Worm (Caenorhabditis elegans) whole organism, L1 larva: Measurements from ENCODE around the gene T05G5.5.
A peak's percentile ranks its signal among the peaks of the same experiment; 100 is the strongest.

Experiments
- F16B12.6 ChIP-seq: fragments of 150-350 bp; optimal IDR thresholded peaks from 2 replicates; lab custom pipeline; 2014; ENCODE audit warnings: missing biosample characterization, missing genetic modification characterization
- Y116A8C.19 ChIP-seq: sonication (generic microtip); optimal IDR thresholded peaks from 2 replicates; lab custom pipeline; 2016; ENCODE audit warnings: missing compliant biosample characterization, missing genetic modification characterization, borderline replicate concordance
- aha-1 ChIP-seq: fragments of 150-350 bp; optimal IDR thresholded peaks from 2 replicates; lab custom pipeline; 2014; ENCODE audit warnings: missing biosample characterization, missing genetic modification characterization
- blmp-1 ChIP-seq: fragments of 150-350 bp; optimal IDR thresholded peaks from 2 replicates; lab custom pipeline; 2014; ENCODE audit warnings: missing biosample characterization, missing genetic modification characterization
- ceh-63 ChIP-seq: fragments of 200-800 bp; sonication (Bioruptor generic); optimal IDR thresholded peaks from 2 replicates; lab custom pipeline; 2018; ENCODE audit warnings: mild to moderate bottlenecking, missing genetic modification characterization, missing compliant biosample characterization
- ceh-8 ChIP-seq: fragments of 200-800 bp; sonication (Bioruptor generic); optimal IDR thresholded peaks from 2 replicates; lab custom pipeline; 2018; ENCODE audit warnings: mild to moderate bottlenecking, missing genetic modification characterization, moderate library complexity, missing compliant biosample characterization
- ceh-82 ChIP-seq, 3 experiments: fragments of 150-350 bp in 1 of 3; sonication (generic microtip) in 2 of 3; optimal IDR thresholded peaks; 2 replicates each; lab custom pipeline; 2014 to 2017; ENCODE audit warnings: missing biosample characterization in 3 of 3, missing genetic modification characterization in 3 of 3
- ceh-88 ChIP-seq: fragments of 200-800 bp; sonication (Bioruptor generic); IDR thresholded peaks from 2 replicates; pipeline ENCODE4 v1.3.6; 2022; ENCODE audit warnings: missing genetic modification characterization, missing compliant biosample characterization
- ces-1 ChIP-seq: fragments of 150-350 bp; optimal IDR thresholded peaks from 2 replicates; lab custom pipeline; 2014; ENCODE audit warnings: missing biosample characterization, missing genetic modification reagents, missing genetic modification characterization
- dpl-1 ChIP-seq, 3 experiments: fragments of 150-350 bp in 2 of 3; sonication (generic microtip) in 1 of 3; optimal IDR thresholded peaks; 2 replicates each; lab custom pipeline; 2014 to 2017; ENCODE audit warnings: missing biosample characterization in 3 of 3, missing genetic modification characterization in 3 of 3, missing genetic modification reagents in 3 of 3
- dsc-1 ChIP-seq: sonication (generic microtip); optimal IDR thresholded peaks from 2 replicates; lab custom pipeline; 2016; ENCODE audit warnings: mild to moderate bottlenecking, missing genetic modification characterization, missing compliant biosample characterization
- efl-1 ChIP-seq, 4 experiments: fragments of 150-350 bp; optimal IDR thresholded peaks in 3 of 4; peaks in 1 of 4; 1 replicate in 1 of 4; 2 replicates in 3 of 4; lab custom pipeline; 2014; ENCODE audit warnings: missing biosample characterization in 2 of 4, missing genetic modification characterization in 2 of 4, missing genetic modification reagents in 2 of 4
- egl-27 ChIP-seq, 2 experiments: fragments of 150-350 bp in 1 of 2; sonication (generic microtip); optimal IDR thresholded peaks; 3 replicates each; lab custom pipeline; 2017 to 2018; ENCODE audit warnings: missing biosample characterization in 2 of 2, missing genetic modification characterization in 2 of 2, missing genetic modification reagents in 2 of 2
- elt-2 ChIP-seq: sonication (generic microtip); optimal IDR thresholded peaks from 2 replicates; lab custom pipeline; 2016; ENCODE audit warnings: missing genetic modification characterization, mild to moderate bottlenecking, inconsistent platforms, missing compliant biosample characterization, missing genetic modification reagents
- elt-3 ChIP-seq, 6 experiments: fragments of 150-350 bp in 1 of 6; sonication (generic microtip); optimal IDR thresholded peaks; 2 replicates each; lab custom pipeline; 2017 to 2018; ENCODE audit warnings: missing biosample characterization in 6 of 6, missing genetic modification characterization in 6 of 6, inconsistent platforms in 1 of 6
- ets-5 ChIP-seq: fragments of 200-800 bp; sonication (Bioruptor generic); IDR thresholded peaks from 2 replicates; pipeline ENCODE4 v1.3.6; 2022; ENCODE audit warnings: missing genetic modification characterization, missing compliant biosample characterization
- fkh-4 ChIP-seq: sonication (generic microtip); optimal IDR thresholded peaks from 2 replicates; lab custom pipeline; 2016; ENCODE audit warnings: missing compliant biosample characterization, missing genetic modification characterization, borderline replicate concordance
- fkh-8 ChIP-seq: sonication (generic microtip); optimal IDR thresholded peaks from 2 replicates; lab custom pipeline; 2016; ENCODE audit warnings: mild to moderate bottlenecking, missing genetic modification characterization, missing compliant biosample characterization
- fos-1 ChIP-seq: fragments of 150-350 bp; optimal IDR thresholded peaks from 2 replicates; lab custom pipeline; 2014; ENCODE audit warnings: missing biosample characterization, missing genetic modification characterization
- hlh-4 ChIP-seq: sonication (generic microtip); optimal IDR thresholded peaks from 2 replicates; lab custom pipeline; 2016; ENCODE audit warnings: mild to moderate bottlenecking, missing genetic modification characterization, missing compliant biosample characterization
- irx-1 ChIP-seq: sonication (generic microtip); optimal IDR thresholded peaks from 2 replicates; lab custom pipeline; 2016; ENCODE audit warnings: missing genetic modification characterization, missing compliant biosample characterization
- isw-1 ChIP-seq: fragments of 200-800 bp; sonication (Bioruptor generic); IDR thresholded peaks from 2 replicates; pipeline ENCODE4 v1.3.6; 2022; ENCODE audit warnings: missing genetic modification characterization, missing compliant biosample characterization
- lin-13 ChIP-seq: fragments of 150-350 bp; optimal IDR thresholded peaks from 2 replicates; lab custom pipeline; 2014; ENCODE audit warnings: missing biosample characterization, missing genetic modification reagents, missing genetic modification characterization
- lin-14 ChIP-seq: fragments of 200-800 bp; sonication (Bioruptor generic); optimal IDR thresholded peaks from 2 replicates; lab custom pipeline; 2018; ENCODE audit warnings: mild to moderate bottlenecking, missing genetic modification characterization, moderate library complexity, missing compliant biosample characterization
- lin-15B ChIP-seq: fragments of 150-350 bp; sonication (generic microtip); optimal IDR thresholded peaks from 3 replicates; lab custom pipeline; 2014; ENCODE audit warnings: missing biosample characterization, missing genetic modification characterization
- lir-3 ChIP-seq: sonication (generic microtip); optimal IDR thresholded peaks from 2 replicates; lab custom pipeline; 2016; ENCODE audit warnings: mild to moderate bottlenecking, missing genetic modification characterization, moderate library complexity, missing compliant biosample characterization; ENCODE audit not compliant: poor library complexity
- mef-2 ChIP-seq: fragments of 150-350 bp; optimal IDR thresholded peaks from 2 replicates; lab custom pipeline; 2014; ENCODE audit warnings: missing biosample characterization, missing genetic modification characterization
- mep-1 ChIP-seq: fragments of 150-350 bp; optimal IDR thresholded peaks from 2 replicates; lab custom pipeline; 2014; ENCODE audit warnings: missing biosample characterization, missing genetic modification characterization
- nhr-19 ChIP-seq: fragments of 200-800 bp; sonication (Bioruptor generic); conservative IDR thresholded peaks from 2 replicates; pipeline ENCODE4 v1.3.6; 2022; ENCODE audit warnings: missing genetic modification characterization, missing compliant biosample characterization
- nhr-20 ChIP-seq: sonication (generic microtip); optimal IDR thresholded peaks from 2 replicates; lab custom pipeline; 2016; ENCODE audit warnings: mild to moderate bottlenecking, missing genetic modification characterization, missing compliant biosample characterization
- nhr-237 ChIP-seq: fragments of 150-350 bp; optimal IDR thresholded peaks from 2 replicates; lab custom pipeline; 2014; ENCODE audit warnings: missing biosample characterization, missing genetic modification characterization
- nhr-47 ChIP-seq: sonication (generic microtip); optimal IDR thresholded peaks from 2 replicates; lab custom pipeline; 2016; ENCODE audit warnings: mild to moderate bottlenecking, missing genetic modification characterization, moderate library complexity, missing compliant biosample characterization
- nhr-77 ChIP-seq: fragments of 150-350 bp; optimal IDR thresholded peaks from 2 replicates; lab custom pipeline; 2014; ENCODE audit warnings: missing biosample characterization, missing genetic modification characterization
- nhr-85 ChIP-seq: sonication (generic microtip); peaks from one replicate; lab custom pipeline; 2016; ENCODE audit warnings: missing genetic modification characterization, inconsistent platforms, missing compliant biosample characterization
- nhr-90 ChIP-seq: sonication (generic microtip); optimal IDR thresholded peaks from 2 replicates; lab custom pipeline; 2016; ENCODE audit warnings: mild to moderate bottlenecking, missing genetic modification characterization, missing compliant biosample characterization; ENCODE audit not compliant: poor library complexity
- pqm-1 ChIP-seq: sonication (generic microtip); optimal IDR thresholded peaks from 3 replicates; lab custom pipeline; 2017; ENCODE audit warnings: missing biosample characterization, missing genetic modification characterization
- skn-1 ChIP-seq: fragments of 150-350 bp; optimal IDR thresholded peaks from 2 replicates; lab custom pipeline; 2014; ENCODE audit warnings: missing biosample characterization, missing genetic modification characterization
- snpc-4 ChIP-seq: fragments of 150-350 bp; optimal IDR thresholded peaks from 2 replicates; lab custom pipeline; 2014; ENCODE audit warnings: missing biosample characterization, missing genetic modification characterization
- sox-4 ChIP-seq: sonication (generic microtip); optimal IDR thresholded peaks from 2 replicates; lab custom pipeline; 2016; ENCODE audit warnings: missing genetic modification characterization, missing compliant biosample characterization
- tlp-1 ChIP-seq: fragments of 150-350 bp; optimal IDR thresholded peaks from 2 replicates; lab custom pipeline; 2014; ENCODE audit warnings: missing biosample characterization, missing genetic modification characterization
- unc-30 ChIP-seq: sonication (generic microtip); optimal IDR thresholded peaks from 2 replicates; lab custom pipeline; 2017; ENCODE audit warnings: missing biosample characterization, missing genetic modification characterization
- unc-62 ChIP-seq: fragments of 150-350 bp; optimal IDR thresholded peaks from 2 replicates; lab custom pipeline; 2014; ENCODE audit warnings: missing biosample characterization, missing genetic modification reagents, missing genetic modification characterization
- unc-86 ChIP-seq: sonication (generic microtip); optimal IDR thresholded peaks from 2 replicates; lab custom pipeline; 2016; ENCODE audit warnings: missing genetic modification characterization, missing compliant biosample characterization
- zip-4 ChIP-seq: fragments of 200-800 bp; sonication (Bioruptor generic); optimal IDR thresholded peaks from 2 replicates; lab custom pipeline; 2018; ENCODE audit warnings: mild to moderate bottlenecking, missing genetic modification characterization, moderate library complexity, missing compliant biosample characterization
- ztf-11 ChIP-seq, 2 experiments: sonication (generic microtip); optimal IDR thresholded peaks; 2 replicates each; lab custom pipeline; 2016 to 2017; ENCODE audit warnings: missing genetic modification characterization in 2 of 2, missing biosample characterization in 1 of 2, missing compliant biosample characterization in 1 of 2
- ztf-4 ChIP-seq: fragments of 150-350 bp; optimal IDR thresholded peaks from 2 replicates; lab custom pipeline; 2014; ENCODE audit warnings: missing biosample characterization, missing genetic modification characterization

T05G5.5 gene

ce11 chrIII:9703747-9704605, 47.3 kb downstream of the T05G5.5 start (continued):
- TF ChIP-seq F16B12.6 (tag; lab: Kevin White, UChicago) (peak; percentile 14), zip-4 (GFP tag; lab: Kevin White, UChicago) (no peak), unc-30 (tag; lab: Kevin White, UChicago) (no peak), blmp-1 (tag; lab: Kevin White, UChicago) (peak; percentile 90), dsc-1 (tag; lab: Kevin White, UChicago) (peak; percentile 76), isw-1 (GFP tag; lab: Robert Waterston, UW) (no peak; the same call in 1 of the 2 replicates), lir-3 (no peak), fkh-8 (peak; percentile 82), mef-2 (tag; lab: Kevin White, UChicago) (no peak), fkh-4 (no peak), ces-1 (GFP tag; lab: Kevin White, UChicago) (no peak), fos-1 (tag; lab: Kevin White, UChicago) (no peak), ceh-82 (tag; optimal IDR thresholded peaks at IDR 0.05; lab: Kevin White, UChicago) (peak in 2 of 3 experiments; percentile 2 to 31), ztf-11 (tag; optimal IDR thresholded peaks at IDR 0.05; lab: Kevin White, UChicago) (peak in 1 of 2 experiments; percentile 40), ceh-63 (GFP tag; lab: Kevin White, UChicago) (no peak), unc-86 (peak; percentile 59), skn-1 (tag; lab: Kevin White, UChicago) (peak; percentile 33), elt-2 (tag; lab: Kevin White, UChicago) (no peak), egl-27 (tag; optimal IDR thresholded peaks at IDR 0.05; lab: Kevin White, UChicago) (no peak), hlh-4 (tag; lab: Kevin White, UChicago) (no peak), ztf-4 (tag; lab: Kevin White, UChicago) (no peak), aha-1 (tag; lab: Kevin White, UChicago) (no peak), pqm-1 (tag; lab: Kevin White, UChicago) (no peak), nhr-19 (GFP tag; lab: Robert Waterston, UW) (0 out of 2 replicates have a peak, but pooled peaks have one; percentile 8), Y116A8C.19 (no peak), ets-5 (GFP tag; lab: Robert Waterston, UW) (no peak), nhr-90 (tag; lab: Kevin White, UChicago) (no peak), sox-4 (tag; lab: Kevin White, UChicago) (peak; percentile 8), ceh-8 (GFP tag; lab: Kevin White, UChicago) (peak; percentile 70), nhr-85 (peak; percentile 47), efl-1 (optimal IDR thresholded peaks at IDR 0.05; lab: Kevin White, UChicago) (no peak), efl-1 (GFP tag; optimal IDR thresholded peaks at IDR 0.05 in 1 of 2; lab: Kevin White, UChicago) (peak in 1 of 2 experiments; percentile 61), lin-15B (tag; lab: Kevin White, UChicago) (no peak)
- TF ChIP-seq, all 84 proteins: peak for 31

ce11 chrIII:9702665-9703252, 48.5 kb downstream of the T05G5.5 start:
- TF ChIP-seq lin-14 (peak; percentile 51), fkh-8 (peak; percentile 49), blmp-1 (tag; lab: Kevin White, UChicago) (peak; percentile 49), nhr-237 (tag; lab: Kevin White, UChicago) (no peak), ceh-82 (tag; optimal IDR thresholded peaks at IDR 0.05; lab: Kevin White, UChicago) (peak in 2 of 3 experiments; percentile 13 to 18), tlp-1 (tag; lab: Kevin White, UChicago) (no peak), ces-1 (GFP tag; lab: Kevin White, UChicago) (no peak), elt-3 (tag; optimal IDR thresholded peaks at IDR 0.05; lab: Kevin White, UChicago) (no peak), mep-1 (tag; lab: Kevin White, UChicago) (peak; percentile 40), irx-1 (tag; lab: Kevin White, UChicago) (no peak), aha-1 (tag; lab: Kevin White, UChicago) (no peak), ceh-88 (GFP tag; lab: Robert Waterston, UW) (no peak), nhr-90 (tag; lab: Kevin White, UChicago) (no peak), lin-13 (GFP tag; lab: Kevin White, UChicago) (no peak), snpc-4 (tag; lab: Kevin White, UChicago) (no peak), nhr-85 (no peak), unc-62 (GFP tag; lab: Kevin White, UChicago) (no peak), ets-5 (GFP tag; lab: Robert Waterston, UW) (no peak), nhr-47 (tag; lab: Kevin White, UChicago) (no peak), skn-1 (tag; lab: Kevin White, UChicago) (no peak), zip-4 (GFP tag; lab: Kevin White, UChicago) (no peak), dpl-1 (GFP tag; optimal IDR thresholded peaks at IDR 0.05; lab: Kevin White, UChicago) (no peak), unc-30 (tag; lab: Kevin White, UChicago) (no peak), F16B12.6 (tag; lab: Kevin White, UChicago) (no peak), fos-1 (tag; lab: Kevin White, UChicago) (no peak), mef-2 (tag; lab: Kevin White, UChicago) (no peak), nhr-77 (no peak), sox-4 (tag; lab: Kevin White, UChicago) (no peak), nhr-20 (tag; lab: Kevin White, UChicago) (no peak)
